Worm (Caenorhabditis elegans) whole organism, early embryonic: ENCODE data around the gene C34C6.3.

Source experiments
- B0310.2 ChIP-seq: sonication (generic microtip); optimal IDR thresholded peaks from 2 replicates; lab custom pipeline; 2016; ENCODE audit warnings: mild to moderate bottlenecking, missing genetic modification characterization, missing compliant biosample characterization
- F13C5.2 ChIP-seq: sonication (generic microtip); optimal IDR thresholded peaks from 2 replicates; lab custom pipeline; 2017; ENCODE audit warnings: mild to moderate bottlenecking, missing genetic modification characterization, inconsistent platforms, missing compliant biosample characterization
- aly-1 ChIP-seq: sonication (generic microtip); optimal IDR thresholded peaks from 2 replicates; lab custom pipeline; 2016; ENCODE audit warnings: missing genetic modification characterization, missing compliant biosample characterization
- ama-1 ChIP-seq: fragments of 150-350 bp; optimal IDR thresholded peaks from 2 replicates; lab custom pipeline; 2014
- ceh-36 ChIP-seq: sonication (generic microtip); optimal IDR thresholded peaks from 2 replicates; lab custom pipeline; 2016; ENCODE audit warnings: missing genetic modification characterization, inconsistent platforms, missing compliant biosample characterization
- ets-7 ChIP-seq: sonication (generic microtip); optimal IDR thresholded peaks from 2 replicates; lab custom pipeline; 2016; ENCODE audit warnings: missing genotype, missing genetic modification characterization, missing compliant biosample characterization
- flt-1 ChIP-seq: fragments of 200-800 bp; sonication (Bioruptor generic); IDR thresholded peaks from 2 replicates; pipeline ENCODE4 v1.3.6; 2022; ENCODE audit warnings: missing genetic modification characterization, missing compliant biosample characterization
- hmg-4 ChIP-seq: fragments of 200-800 bp; sonication (Bioruptor generic); optimal IDR thresholded peaks from 2 replicates; lab custom pipeline; 2018; ENCODE audit warnings: mild to moderate bottlenecking, missing genetic modification characterization, missing compliant biosample characterization
- pes-1 ChIP-seq: fragments of 200-800 bp; sonication (Bioruptor generic); IDR thresholded peaks from 2 replicates; pipeline ENCODE4 v1.3.6; 2022; ENCODE audit warnings: missing genetic modification reagents, missing genetic modification characterization, missing compliant biosample characterization
- scrt-1 ChIP-seq: fragments of 200-800 bp; sonication (Bioruptor generic); IDR thresholded peaks from 2 replicates; pipeline ENCODE4 v1.3.6; 2022; ENCODE audit warnings: missing genetic modification characterization, missing compliant biosample characterization
- sea-1 ChIP-seq: fragments of 200-800 bp; sonication (Bioruptor generic); conservative IDR thresholded peaks from 2 replicates; pipeline ENCODE4 v1.3.6; 2022; ENCODE audit warnings: missing genetic modification characterization, missing compliant biosample characterization
- tbx-37 ChIP-seq: fragments of 200-800 bp; sonication (Bioruptor generic); conservative IDR thresholded peaks from 2 replicates; pipeline ENCODE4 v1.3.6; 2022; ENCODE audit warnings: missing genetic modification reagents, missing genetic modification characterization, missing compliant biosample characterization
- tra-4 ChIP-seq: sonication (generic microtip); optimal IDR thresholded peaks from 2 replicates; lab custom pipeline; 2017; ENCODE audit warnings: missing genetic modification characterization, missing compliant biosample characterization

DNA sequence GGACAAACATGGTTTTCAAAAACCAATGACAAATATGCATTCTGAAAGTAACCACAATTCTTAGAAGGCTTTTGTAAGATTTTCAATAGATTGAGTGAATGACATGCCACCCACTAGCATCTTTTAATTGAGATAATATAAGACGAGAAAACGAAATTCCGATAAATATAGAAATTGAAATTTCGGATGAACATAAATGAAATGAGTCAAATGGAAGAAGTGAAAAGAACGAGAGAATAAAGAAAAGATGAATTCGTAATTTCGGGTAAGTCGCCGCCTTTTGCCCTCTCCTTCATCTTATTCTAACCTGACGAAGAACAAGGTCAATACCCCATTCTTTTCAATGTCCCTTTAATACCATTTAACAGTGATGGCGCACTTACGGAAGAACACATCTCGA is 49.3 kb upstream of the C34C6.3 start:
- TF ChIP-seq ama-1 (lab: Kevin White, UChicago) (no peak), F13C5.2 (tag; lab: Kevin White, UChicago) (no peak), tbx-37 (no peak), aly-1 (tag; lab: Kevin White, UChicago) (no peak), sea-1 (no peak), ceh-36 (tag; lab: Kevin White, UChicago) (no peak), flt-1 (GFP tag; lab: Robert Waterston, UW) (no peak), tra-4 (no peak), pes-1 (GFP tag; lab: Robert Waterston, UW) (no peak), B0310.2 (no peak), scrt-1 (GFP tag; lab: Robert Waterston, UW) (no peak), ets-7 (tag; lab: Kevin White, UChicago) (no peak), hmg-4 (no peak)
